Worm (Caenorhabditis elegans) whole organism, young adult: ENCODE data around the gene F55D10.4.

ENCODE experiments used
- ama-1 ChIP-seq, 3 experiments: fragments of 150-350 bp in 1 of 3; sonication (generic microtip) in 2 of 3; optimal IDR thresholded peaks; 2 replicates each; lab custom pipeline; 2014 to 2018; ENCODE audit warnings: missing biosample characterization in 2 of 3, missing genetic modification characterization in 2 of 3, missing genetic modification reagents in 2 of 3
- efl-1 ChIP-seq: fragments of 150-350 bp; optimal IDR thresholded peaks from 2 replicates; lab custom pipeline; 2014; ENCODE audit warnings: missing biosample characterization, missing genetic modification reagents, missing genetic modification characterization
- hsf-1 ChIP-seq: fragments of 200-800 bp; sonication (Bioruptor generic); IDR thresholded peaks from 2 replicates; pipeline ENCODE4 v1.3.6; 2022; ENCODE audit warnings: missing genetic modification reagents, missing genetic modification characterization, missing compliant biosample characterization
- nhr-179 ChIP-seq: sonication (generic microtip); optimal IDR thresholded peaks from 2 replicates; lab custom pipeline; 2016; ENCODE audit warnings: mild to moderate bottlenecking, missing genetic modification characterization, missing compliant biosample characterization
- snpc-4 ChIP-seq, 5 experiments: fragments of 150-350 bp in 1 of 5; sonication (generic microtip) in 4 of 5; optimal IDR thresholded peaks; 2 replicates each; lab custom pipeline; 2014 to 2018; ENCODE audit warnings: missing genetic modification characterization in 5 of 5, missing biosample characterization in 3 of 5, antibody characterized with exemption in 2 of 5, mild to moderate bottlenecking in 2 of 5, missing compliant biosample characterization in 2 of 5, missing genotype in 2 of 5, moderate library complexity in 2 of 5, missing genetic modification reagents in 1 of 5
- xnd-1 ChIP-seq: sonication (generic microtip); optimal IDR thresholded peaks from 2 replicates; lab custom pipeline; 2016; ENCODE audit warnings: missing genotype, missing genetic modification reagents, missing genetic modification characterization, missing compliant biosample characterization
- zfh-2 ChIP-seq: fragments of 200-800 bp; sonication (Bioruptor generic); conservative IDR thresholded peaks from 2 replicates; pipeline ENCODE4 v1.3.6; 2022; ENCODE audit warnings: missing genetic modification reagents, missing genetic modification characterization, missing compliant biosample characterization

DNA sequence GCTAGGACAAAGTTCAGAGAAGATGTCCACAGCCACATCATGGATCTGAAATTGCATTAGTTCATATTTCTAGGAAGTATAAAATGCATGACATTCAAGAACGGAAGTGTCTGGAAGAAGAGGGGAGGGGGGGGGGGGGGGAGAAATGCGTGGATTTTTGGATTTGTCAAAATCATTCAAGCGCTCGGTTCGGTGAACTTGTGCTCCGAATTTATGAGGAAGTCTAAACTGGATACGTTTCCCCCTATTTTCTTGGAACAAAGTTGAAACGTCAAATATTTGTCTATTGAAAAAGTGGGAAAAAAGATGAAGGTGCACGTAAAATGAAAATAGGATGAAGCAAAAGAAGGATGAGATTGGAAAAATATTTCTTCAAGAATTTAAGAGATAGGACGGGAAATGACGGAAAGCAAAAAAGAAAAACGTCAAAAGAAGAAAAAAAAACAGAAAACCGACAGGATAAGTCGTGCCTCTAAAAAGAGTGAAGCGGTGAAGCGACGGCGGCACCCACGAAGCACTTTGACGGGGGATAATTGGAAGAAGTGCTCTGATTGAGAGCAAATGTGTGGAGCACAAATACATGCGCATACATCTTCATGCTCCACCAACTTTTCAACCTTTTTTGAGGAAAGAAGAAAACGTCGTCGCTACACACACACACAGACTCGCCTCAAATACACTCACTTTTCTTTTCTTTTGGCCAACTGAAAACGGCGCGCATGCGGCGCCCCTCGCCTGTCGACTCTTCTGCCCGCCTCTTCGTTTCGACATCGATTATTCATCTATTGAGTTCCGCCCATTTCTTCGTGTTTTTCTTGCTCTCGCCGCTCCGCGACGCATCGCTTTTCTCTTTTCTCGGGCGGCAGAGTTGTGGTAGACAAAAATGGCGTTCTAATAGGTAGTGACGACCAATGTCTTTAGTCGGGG, at the start of gene F55D10.4:
- TF ChIP-seq ama-1 (optimal IDR thresholded peaks at IDR 0.05; lab: Kevin White, UChicago) (no peak), ama-1 (GFP tag; optimal IDR thresholded peaks at IDR 0.05; lab: Kevin White, UChicago) (no peak), zfh-2 (no peak), nhr-179 (tag; lab: Kevin White, UChicago) (no peak), xnd-1 (no peak), hsf-1 (no peak), snpc-4 (GFP tag; optimal IDR thresholded peaks at IDR 0.05; lab: Kevin White, UChicago) (no peak), snpc-4 (tag; optimal IDR thresholded peaks at IDR 0.05; lab: Kevin White, UChicago) (no peak), efl-1 (GFP tag; lab: Kevin White, UChicago) (no peak)
